Worm (Caenorhabditis elegans) whole organism, L2 larva: ENCODE data around the gene F07G11.3.

ENCODE experiments used
- C34F6.9 ChIP-seq: fragments of 150-350 bp; optimal IDR thresholded peaks from 2 replicates; lab custom pipeline; 2014; ENCODE audit warnings: missing biosample characterization, missing genetic modification characterization
- F13H6.1 ChIP-seq: sonication (generic microtip); optimal IDR thresholded peaks from 2 replicates; lab custom pipeline; 2016; ENCODE audit warnings: missing genetic modification characterization, missing compliant biosample characterization
- R02D3.7 ChIP-seq: fragments of 150-350 bp; optimal IDR thresholded peaks from 2 replicates; lab custom pipeline; 2014; ENCODE audit warnings: missing biosample characterization, missing genetic modification characterization
- Y55F3AM.14 ChIP-seq: fragments of 200-800 bp; sonication (Bioruptor generic); optimal IDR thresholded peaks from 2 replicates; lab custom pipeline; 2018; ENCODE audit warnings: mild to moderate bottlenecking, missing genetic modification characterization, missing compliant biosample characterization
- alr-1 ChIP-seq: fragments of 150-350 bp; optimal IDR thresholded peaks from 2 replicates; lab custom pipeline; 2014; ENCODE audit warnings: missing biosample characterization, missing genetic modification characterization
- aly-2 ChIP-seq: fragments of 150-350 bp; optimal IDR thresholded peaks from 2 replicates; lab custom pipeline; 2014; ENCODE audit warnings: missing biosample characterization, missing genetic modification characterization
- ama-1 ChIP-seq: fragments of 150-350 bp; optimal IDR thresholded peaks from 2 replicates; lab custom pipeline; 2018; ENCODE audit warnings: inconsistent platforms
- ceh-16 ChIP-seq: fragments of 150-350 bp; optimal IDR thresholded peaks from 2 replicates; lab custom pipeline; 2014; ENCODE audit warnings: missing biosample characterization, missing genetic modification characterization
- ceh-82 ChIP-seq: fragments of 150-350 bp; optimal IDR thresholded peaks from 2 replicates; lab custom pipeline; 2014; ENCODE audit warnings: missing biosample characterization, missing genetic modification characterization
- dmd-4 ChIP-seq: sonication (generic microtip); optimal IDR thresholded peaks from 2 replicates; lab custom pipeline; 2017; ENCODE audit warnings: missing biosample characterization, missing genetic modification characterization
- egl-27 ChIP-seq: sonication (generic microtip); optimal IDR thresholded peaks from 3 replicates; lab custom pipeline; 2017; ENCODE audit warnings: missing biosample characterization, missing genetic modification reagents, missing genetic modification characterization
- elt-1 ChIP-seq: fragments of 150-350 bp; optimal IDR thresholded peaks from 2 replicates; lab custom pipeline; 2014; ENCODE audit warnings: missing biosample characterization, missing genetic modification characterization
- fos-1 ChIP-seq: fragments of 150-350 bp; optimal IDR thresholded peaks from 2 replicates; lab custom pipeline; 2014; ENCODE audit warnings: missing biosample characterization, missing genetic modification characterization
- lin-11 ChIP-seq: fragments of 150-350 bp; sonication (generic microtip); optimal IDR thresholded peaks from 2 replicates; lab custom pipeline; 2014; ENCODE audit warnings: missing biosample characterization, missing genetic modification characterization, inconsistent platforms, mixed read lengths
- lin-13 ChIP-seq: fragments of 150-350 bp; optimal IDR thresholded peaks from 2 replicates; lab custom pipeline; 2014; ENCODE audit warnings: missing biosample characterization, missing genetic modification reagents, missing genetic modification characterization
- mdl-1 ChIP-seq, 2 experiments: fragments of 150-350 bp in 1 of 2; sonication (generic microtip) in 1 of 2; optimal IDR thresholded peaks; 2 replicates each; lab custom pipeline; 2017; ENCODE audit warnings: missing biosample characterization in 2 of 2, missing genetic modification characterization in 2 of 2
- nhr-10 ChIP-seq: sonication (generic microtip); optimal IDR thresholded peaks from 2 replicates; lab custom pipeline; 2017; ENCODE audit warnings: missing biosample characterization, missing genetic modification characterization
- nhr-11 ChIP-seq: fragments of 150-350 bp; optimal IDR thresholded peaks from 2 replicates; lab custom pipeline; 2014; ENCODE audit warnings: missing biosample characterization, missing genetic modification characterization
- nhr-12 ChIP-seq: fragments of 150-350 bp; optimal IDR thresholded peaks from 2 replicates; lab custom pipeline; 2014; ENCODE audit warnings: missing biosample characterization, missing genetic modification characterization
- nhr-129 ChIP-seq: fragments of 150-350 bp; optimal IDR thresholded peaks from 2 replicates; lab custom pipeline; 2014; ENCODE audit warnings: missing biosample characterization, missing genetic modification characterization
- nhr-21 ChIP-seq: fragments of 150-350 bp; optimal IDR thresholded peaks from 2 replicates; lab custom pipeline; 2014; ENCODE audit warnings: missing biosample characterization, missing genetic modification characterization
- nhr-237 ChIP-seq: fragments of 150-350 bp; optimal IDR thresholded peaks from 2 replicates; lab custom pipeline; 2014; ENCODE audit warnings: missing biosample characterization, missing genetic modification characterization
- nhr-25 ChIP-seq: fragments of 150-350 bp; sonication (generic microtip); optimal IDR thresholded peaks from 3 replicates; lab custom pipeline; 2014; ENCODE audit warnings: missing biosample characterization, missing genetic modification characterization
- nhr-6 ChIP-seq: fragments of 150-350 bp; optimal IDR thresholded peaks from 2 replicates; lab custom pipeline; 2014; ENCODE audit warnings: missing biosample characterization, missing genetic modification characterization
- nhr-77 ChIP-seq: fragments of 150-350 bp; optimal IDR thresholded peaks from 2 replicates; lab custom pipeline; 2014; ENCODE audit warnings: missing biosample characterization, missing genetic modification characterization
- peb-1 ChIP-seq: fragments of 150-350 bp; optimal IDR thresholded peaks from 2 replicates; lab custom pipeline; 2014; ENCODE audit warnings: missing biosample characterization, missing genetic modification characterization
- skn-1 ChIP-seq: sonication (generic microtip); optimal IDR thresholded peaks from 2 replicates; lab custom pipeline; 2017; ENCODE audit warnings: missing biosample characterization, missing genetic modification characterization
- sma-3 ChIP-seq: sonication (generic microtip); optimal IDR thresholded peaks from 2 replicates; lab custom pipeline; 2016; ENCODE audit warnings: missing genetic modification reagents, missing genetic modification characterization, missing compliant biosample characterization
- sma-9 ChIP-seq, 2 experiments: fragments of 150-350 bp in 1 of 2; sonication (generic microtip) in 1 of 2; optimal IDR thresholded peaks; 2 replicates each; lab custom pipeline; 2014 to 2016; ENCODE audit warnings: missing genetic modification characterization in 2 of 2, mild to moderate bottlenecking in 1 of 2, missing biosample characterization in 1 of 2, missing compliant biosample characterization in 1 of 2, missing genetic modification reagents in 1 of 2, moderate library complexity in 1 of 2
- snpc-4 ChIP-seq: fragments of 150-350 bp; optimal IDR thresholded peaks from 2 replicates; lab custom pipeline; 2014; ENCODE audit warnings: missing biosample characterization, missing genetic modification characterization
- unc-39 ChIP-seq: fragments of 150-350 bp; optimal IDR thresholded peaks from 2 replicates; lab custom pipeline; 2014; ENCODE audit warnings: missing biosample characterization, missing genetic modification characterization
- ztf-11 ChIP-seq: sonication (generic microtip); optimal IDR thresholded peaks from 2 replicates; lab custom pipeline; 2017; ENCODE audit warnings: missing biosample characterization, missing genetic modification characterization
- ztf-4 ChIP-seq: fragments of 150-350 bp; optimal IDR thresholded peaks from 2 replicates; lab custom pipeline; 2014; ENCODE audit warnings: missing biosample characterization, missing genetic modification characterization

F07G11.3 gene

ce11 chrV:7269399-7269798 is 29.2 kb upstream of the F07G11.3 start, which contains the start of gene C13A2.6:
Gene C13A2.6, plus strand, starts transcription at chrV:7269699.
- no peak for TF ChIP-seq nhr-77 (tag; lab: Kevin White, UChicago)
- TF ChIP-seq ztf-4 (tag; lab: Kevin White, UChicago) = no peak
- no peak for TF ChIP-seq dmd-4 (tag; lab: Kevin White, UChicago)
- no peak for TF ChIP-seq nhr-10 (tag; lab: Kevin White, UChicago)
- TF ChIP-seq aly-2 (tag; lab: Kevin White, UChicago) = no peak
- no peak for TF ChIP-seq Y55F3AM.14 (GFP tag; lab: Kevin White, UChicago)
- no peak for TF ChIP-seq snpc-4
- TF ChIP-seq lin-11 (tag; lab: Kevin White, UChicago) = no peak
- TF ChIP-seq C34F6.9 (tag; lab: Kevin White, UChicago) = no peak
- no peak for TF ChIP-seq ztf-11 (tag; lab: Kevin White, UChicago)

- TF ChIP-seq lin-13 (GFP tag; lab: Kevin White, UChicago) (no peak), aly-2 (tag; lab: Kevin White, UChicago) (no peak), ceh-16 (tag; lab: Kevin White, UChicago) (no peak), nhr-25 (tag; lab: Kevin White, UChicago) (no peak), mdl-1 (tag; optimal IDR thresholded peaks at IDR 0.05; lab: Kevin White, UChicago) (no peak), Y55F3AM.14 (GFP tag; lab: Kevin White, UChicago) (no peak), nhr-12 (tag; lab: Kevin White, UChicago) (no peak)
- TF ChIP-seq, all 48 proteins: peak for 0
Observed at ce11 chrV:7274992-7275391, 23.6 kb upstream of the F07G11.3 start, which contains the start of gene C13A2.10. Gene C13A2.10, minus strand, starts transcription at chrV:7275092.

ce11 chrV:7275491-7275890 is 23.1 kb upstream of the F07G11.3 start, which contains the start of gene C13A2.5:
Gene C13A2.5, plus strand, starts transcription at chrV:7275791.
- TF ChIP-seq alr-1 (no peak), ceh-82 (tag; lab: Kevin White, UChicago) (no peak), dmd-4 (tag; lab: Kevin White, UChicago) (no peak), sma-3 (GFP tag; lab: Kevin White, UChicago) (no peak), egl-27 (tag; lab: Kevin White, UChicago) (no peak), fos-1 (tag; lab: Kevin White, UChicago) (no peak), ztf-11 (tag; lab: Kevin White, UChicago) (no peak), nhr-6 (tag; lab: Kevin White, UChicago) (no peak), peb-1 (no peak), nhr-77 (tag; lab: Kevin White, UChicago) (no peak), sma-9 (GFP tag; optimal IDR thresholded peaks at IDR 0.05; lab: Kevin White, UChicago) (no peak), sma-9 (tag; optimal IDR thresholded peaks at IDR 0.05; lab: Kevin White, UChicago) (no peak)

ce11 chrV:7279090-7279489 is 19.5 kb upstream of the F07G11.3 start, which contains the start of gene C13A2.4:
Gene C13A2.4, plus strand, starts transcription at chrV:7279390.
- no peak for TF ChIP-seq nhr-21 (tag; lab: Kevin White, UChicago)
- TF ChIP-seq lin-11 (tag; lab: Kevin White, UChicago) = no peak
- TF ChIP-seq F13H6.1 (tag; lab: Kevin White, UChicago) = no peak
- TF ChIP-seq nhr-129 = no peak
- TF ChIP-seq unc-39 = no peak
- no peak for TF ChIP-seq ama-1 (lab: Kevin White, UChicago)
- no peak for TF ChIP-seq nhr-237 (tag; lab: Kevin White, UChicago)
- TF ChIP-seq nhr-11 (tag; lab: Kevin White, UChicago) = no peak
- TF ChIP-seq R02D3.7 (tag; lab: Kevin White, UChicago) = no peak
- no peak for TF ChIP-seq sma-3 (GFP tag; lab: Kevin White, UChicago)
- TF ChIP-seq nhr-6 (tag; lab: Kevin White, UChicago) = no peak
- no peak for TF ChIP-seq mdl-1 (tag; optimal IDR thresholded peaks at IDR 0.05; lab: Kevin White, UChicago)
- no peak for TF ChIP-seq snpc-4
- TF ChIP-seq ztf-4 (tag; lab: Kevin White, UChicago) = no peak

- TF ChIP-seq ztf-11 (tag; lab: Kevin White, UChicago) (no peak), nhr-25 (tag; lab: Kevin White, UChicago) (no peak), C34F6.9 (tag; lab: Kevin White, UChicago) (no peak)
Observed at ce11 chrV:7282037-7282436, 16.5 kb upstream of the F07G11.3 start, which contains the start of gene C13A2.3. Gene C13A2.3, plus strand, starts transcription at chrV:7282337.

ce11 chrV:7288699-7289098 is 9.9 kb upstream of the F07G11.3 start, which contains the start of gene C13A2.1:
Gene C13A2.1, plus strand, starts transcription at chrV:7288999.
- peak; percentile 6 for TF ChIP-seq elt-1 (tag; lab: Kevin White, UChicago)
- no peak for TF ChIP-seq skn-1 (tag; lab: Kevin White, UChicago)
